Worm (Caenorhabditis elegans) whole organism, mixed stage, embryonic: ENCODE data around the gene tsp-11.
"Not testable (repeated sequence)": the region's sequence is repeated elsewhere in the genome, so short reads cannot be mapped to it uniquely, and the experiment has no call there.

Experiments used
- blmp-1 ChIP-seq: fragments of 150-350 bp; optimal IDR thresholded peaks from 2 replicates; lab custom pipeline; 2014; ENCODE audit warnings: missing biosample characterization, missing genetic modification characterization
- ces-1 ChIP-seq: fragments of 150-350 bp; optimal IDR thresholded peaks from 2 replicates; lab custom pipeline; 2014; ENCODE audit warnings: missing biosample characterization, missing genetic modification reagents, missing genetic modification characterization
- cnd-1 ChIP-seq: fragments of 200-800 bp; sonication (Bioruptor generic); optimal IDR thresholded peaks from 2 replicates; lab custom pipeline; 2018; ENCODE audit warnings: mild to moderate bottlenecking, missing genetic modification characterization, missing compliant biosample characterization
- elt-3 ChIP-seq: fragments of 150-350 bp; optimal IDR thresholded peaks from 2 replicates; lab custom pipeline; 2014; ENCODE audit warnings: missing biosample characterization, missing genetic modification characterization
- hlh-1 ChIP-seq: fragments of 150-350 bp; optimal IDR thresholded peaks from 2 replicates; lab custom pipeline; 2014; ENCODE audit warnings: missing biosample characterization, missing genetic modification reagents, missing genetic modification characterization
- lin-13 ChIP-seq: fragments of 150-350 bp; optimal IDR thresholded peaks from 2 replicates; lab custom pipeline; 2014; ENCODE audit warnings: missing biosample characterization, missing genetic modification characterization
- lin-32 ChIP-seq: fragments of 200-800 bp; sonication (Bioruptor generic); optimal IDR thresholded peaks from 2 replicates; lab custom pipeline; 2018; ENCODE audit warnings: mild to moderate bottlenecking, missing genetic modification characterization, missing compliant biosample characterization
- mab-5 ChIP-seq: fragments of 150-350 bp; optimal IDR thresholded peaks from 2 replicates; lab custom pipeline; 2014; ENCODE audit warnings: missing biosample characterization, missing genetic modification characterization
- nhr-2 ChIP-seq: fragments of 150-350 bp; optimal IDR thresholded peaks from 2 replicates; lab custom pipeline; 2014; ENCODE audit warnings: missing biosample characterization, missing genetic modification characterization
- nhr-237 ChIP-seq: fragments of 150-350 bp; optimal IDR thresholded peaks from 2 replicates; lab custom pipeline; 2014; ENCODE audit warnings: missing biosample characterization, missing genetic modification characterization
- nhr-28 ChIP-seq: fragments of 150-350 bp; optimal IDR thresholded peaks from 2 replicates; lab custom pipeline; 2014; ENCODE audit warnings: missing biosample characterization, missing genetic modification characterization
- nhr-76 ChIP-seq: sonication (generic microtip); optimal IDR thresholded peaks from 2 replicates; lab custom pipeline; 2017; ENCODE audit warnings: missing biosample characterization, missing genetic modification characterization
- ztf-11 ChIP-seq: fragments of 150-350 bp; optimal IDR thresholded peaks from 2 replicates; lab custom pipeline; 2014; ENCODE audit warnings: missing biosample characterization, missing genetic modification characterization

ce11 chrX:9118741-9119140, 44.2 kb upstream of the tsp-11 start:
- not testable (repeated sequence) for TF ChIP-seq elt-3; nhr-76 (tag; lab: Kevin White, UChicago); nhr-237 (tag; lab: Kevin White, UChicago); nhr-28 (tag; lab: Kevin White, UChicago); ces-1 (GFP tag; lab: Kevin White, UChicago); blmp-1 (tag; lab: Kevin White, UChicago); ztf-11 (tag; lab: Kevin White, UChicago); mab-5 (tag; lab: Kevin White, UChicago); hlh-1 (tag; lab: Kevin White, UChicago); nhr-2 (tag; lab: Kevin White, UChicago); lin-13; lin-32; cnd-1
